Fruit fly (Drosophila melanogaster): ENCODE measurements around the gene GstD1.

dm6 chr3R:12344914-12345549 is 24.0 kb downstream of the GstD1 start:
- TF ChIP-seq CG3838 (GFP tag; optimal IDR thresholded peaks at IDR 0.05) = no peak
- no peak for TF ChIP-seq H15 (GFP tag; IDR thresholded peaks at IDR 0.05)
- TF ChIP-seq ATbp (GFP tag; optimal IDR thresholded peaks at IDR 0.05) = no peak
- no peak for TF ChIP-seq CG17385 (GFP tag; optimal IDR thresholded peaks at IDR 0.05)
- no peak for TF ChIP-seq CG43689 (GFP tag; IDR thresholded peaks at IDR 0.05)
- TF ChIP-seq CG1529 (GFP tag; optimal IDR thresholded peaks at IDR 0.05) = no peak
- no peak for TF ChIP-seq CG13287 (GFP tag; IDR thresholded peaks at IDR 0.05; ENCODE audit: partially characterized antibody)
- TF ChIP-seq Xbp1 (GFP tag; optimal IDR thresholded peaks at IDR 0.05) = no peak
- no peak for TF ChIP-seq nmo (GFP tag; optimal IDR thresholded peaks at IDR 0.05)
- TF ChIP-seq gcm2 (GFP tag; optimal IDR thresholded peaks at IDR 0.05) = no peak
